Fruit fly (Drosophila melanogaster) whole organism, adult: Measurements from ENCODE around the gene CG16713.

ENCODE experiments used
- CG11617 ChIP-seq: fragments of 200-800 bp; sonication (Bioruptor generic); optimal IDR thresholded peaks from 2 replicates; lab custom pipeline; 2017; ENCODE audit warnings: mild to moderate bottlenecking, missing biosample characterization, missing genetic modification reagents, missing genetic modification characterization
- CG12768 ChIP-seq: fragments of 200-800 bp; sonication (Bioruptor generic); optimal IDR thresholded peaks from 2 replicates; lab custom pipeline; 2017; ENCODE audit warnings: missing biosample characterization, missing genetic modification characterization, mild to moderate bottlenecking, moderate library complexity, missing genetic modification reagents
- CG14711 ChIP-seq: fragments of 200-800 bp; sonication (Bioruptor generic); optimal IDR thresholded peaks from 2 replicates; lab custom pipeline; 2018; ENCODE audit warnings: missing biosample characterization, mild to moderate bottlenecking, missing genetic modification characterization, moderate library complexity
- CG1620 ChIP-seq: fragments of 200-800 bp; sonication (Bioruptor generic); optimal IDR thresholded peaks from 2 replicates; lab custom pipeline; 2016; ENCODE audit warnings: missing biosample characterization, missing genetic modification characterization
- CG33017 ChIP-seq: fragments of 200-800 bp; sonication (Bioruptor generic); optimal IDR thresholded peaks from 2 replicates; lab custom pipeline; 2018; ENCODE audit warnings: missing biosample characterization, mild to moderate bottlenecking, missing genetic modification characterization, moderate library complexity
- CG5204 ChIP-seq: fragments of 200-800 bp; sonication (Bioruptor generic); optimal IDR thresholded peaks from 2 replicates; lab custom pipeline; 2016; ENCODE audit warnings: missing biosample characterization, missing genetic modification characterization
- CG7045 ChIP-seq: fragments of 200-800 bp; sonication (Bioruptor generic); optimal IDR thresholded peaks from 2 replicates; lab custom pipeline; 2017; ENCODE audit warnings: missing biosample characterization, mild to moderate bottlenecking, missing genetic modification characterization
- CG7101 ChIP-seq: fragments of 200-800 bp; sonication (Bioruptor generic); optimal IDR thresholded peaks from 2 replicates; lab custom pipeline; 2018; ENCODE audit warnings: missing biosample characterization, mild to moderate bottlenecking, missing genetic modification characterization, moderate library complexity
- Clk ChIP-seq: fragments of 200-800 bp; sonication (Bioruptor generic); optimal IDR thresholded peaks from 2 replicates; lab custom pipeline; 2017; ENCODE audit warnings: missing biosample characterization, missing genetic modification characterization
- Crg-1 ChIP-seq: fragments of 200-800 bp; sonication (Bioruptor generic); optimal IDR thresholded peaks from 2 replicates; lab custom pipeline; 2016; ENCODE audit warnings: missing biosample characterization, missing genetic modification characterization
- Hr96 ChIP-seq: fragments of 200-800 bp; sonication (Bioruptor generic); optimal IDR thresholded peaks from 2 replicates; lab custom pipeline; 2016; ENCODE audit warnings: missing biosample characterization, missing genetic modification characterization
- Mnt ChIP-seq: fragments of 200-800 bp; sonication (Bioruptor generic); optimal IDR thresholded peaks from 2 replicates; lab custom pipeline; 2016; ENCODE audit warnings: missing biosample characterization, mild to moderate bottlenecking, missing genetic modification characterization
- bab1 ChIP-seq: fragments of 200-800 bp; sonication (Bioruptor generic); optimal IDR thresholded peaks from 3 replicates; lab custom pipeline; 2019; ENCODE audit warnings: missing biosample characterization, mild to moderate bottlenecking, missing genetic modification characterization, moderate library complexity
- cic ChIP-seq: fragments of 200-800 bp; sonication (Bioruptor generic); optimal IDR thresholded peaks from 2 replicates; lab custom pipeline; 2017; ENCODE audit warnings: missing biosample characterization, mild to moderate bottlenecking, missing genetic modification characterization, moderate library complexity
- cnc ChIP-seq, 2 experiments: fragments of >200 bp; optimal IDR thresholded peaks; 2 replicates each; lab custom pipeline; 2017
- kay ChIP-seq: fragments of 200-800 bp; sonication (Bioruptor generic); peaks from one replicate; lab custom pipeline; 2016; ENCODE audit warnings: missing biosample characterization, missing genetic modification characterization, borderline replicate concordance
- pad ChIP-seq: fragments of 200-800 bp; sonication (Bioruptor generic); optimal IDR thresholded peaks from 3 replicates; lab custom pipeline; 2017; ENCODE audit warnings: missing biosample characterization, missing genetic modification characterization, mild to moderate bottlenecking, moderate library complexity, missing genetic modification reagents
- tj ChIP-seq: fragments of 200-800 bp; sonication (Bioruptor generic); optimal IDR thresholded peaks from 3 replicates; lab custom pipeline; 2017; ENCODE audit warnings: missing biosample characterization, mild to moderate bottlenecking, missing genetic modification characterization, moderate library complexity
- toe ChIP-seq: fragments of 200-800 bp; sonication (Bioruptor generic); optimal IDR thresholded peaks from 2 replicates; lab custom pipeline; 2016; ENCODE audit warnings: missing biosample characterization, missing genetic modification characterization

The CG16713 gene

DNA sequence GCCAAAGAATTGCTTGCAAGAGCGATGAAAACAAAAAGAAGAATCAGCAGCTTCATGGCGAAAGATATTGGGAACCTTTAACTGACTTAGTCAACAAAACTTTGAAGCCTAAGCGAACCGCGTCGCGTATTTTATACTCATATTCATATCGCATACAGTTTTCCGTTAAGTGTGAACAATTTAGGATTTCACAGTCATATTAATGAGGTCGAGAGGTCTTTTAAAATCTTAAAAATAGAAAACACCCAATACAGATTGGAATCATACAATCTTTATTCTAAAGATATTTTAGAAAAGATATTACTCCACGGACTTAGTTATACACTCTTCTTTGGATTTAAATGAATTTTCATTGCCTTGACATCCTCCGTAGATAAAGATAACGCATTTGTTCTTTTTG is 1.4 kb downstream of the CG16713 start, which contains the start of gene Acp24A4:
Gene Acp24A4 (minus strand): TSS at position 101 of the 400 bp plus-strand sequence.
- no peak for TF ChIP-seq CG7045 (GFP tag; lab: Kevin White, UChicago)
- TF ChIP-seq CG7101 = no peak
- no peak for TF ChIP-seq CG33017 (tag; lab: Kevin White, UChicago)
- no peak for TF ChIP-seq cnc (optimal IDR thresholded peaks at IDR 0.05; lab: Kevin White, UChicago)
- TF ChIP-seq CG1620 (GFP tag; lab: Kevin White, UChicago) = no peak
- no peak for TF ChIP-seq CG11617 (GFP tag; lab: Kevin White, UChicago)

DNA sequence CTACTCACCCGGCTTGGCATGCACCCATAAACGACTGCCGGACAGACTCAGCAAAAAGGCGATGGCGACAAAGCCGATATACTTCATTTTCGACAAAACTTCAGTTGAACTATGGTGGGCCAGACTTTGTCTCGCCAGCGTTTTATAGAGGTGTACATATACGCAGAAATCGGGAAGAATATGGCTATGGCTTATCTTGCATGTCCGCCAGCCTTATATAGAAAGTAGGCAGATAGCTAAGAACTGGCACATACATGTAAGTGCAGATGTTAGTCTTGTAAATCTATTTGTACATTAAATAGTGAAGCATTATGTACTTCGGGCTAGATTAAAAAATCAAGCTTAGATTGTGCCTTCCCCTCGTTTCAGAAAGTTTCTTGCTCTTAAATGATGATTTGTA is 2.1 kb downstream of the CG16713 start, which contains the start of gene CG3513:
Gene CG3513 (minus strand): TSS at position 101 of the 400 bp plus-strand sequence.
- TF ChIP-seq cnc (optimal IDR thresholded peaks at IDR 0.05; lab: Kevin White, UChicago) (no peak), CG33017 (tag; lab: Kevin White, UChicago) (no peak), CG7101 (no peak), tj (GFP tag; lab: Kevin White, UChicago) (no peak), CG1620 (GFP tag; lab: Kevin White, UChicago) (no peak), CG7045 (GFP tag; lab: Kevin White, UChicago) (no peak), Hr96 (GFP tag; lab: Kevin White, UChicago) (no peak)

DNA sequence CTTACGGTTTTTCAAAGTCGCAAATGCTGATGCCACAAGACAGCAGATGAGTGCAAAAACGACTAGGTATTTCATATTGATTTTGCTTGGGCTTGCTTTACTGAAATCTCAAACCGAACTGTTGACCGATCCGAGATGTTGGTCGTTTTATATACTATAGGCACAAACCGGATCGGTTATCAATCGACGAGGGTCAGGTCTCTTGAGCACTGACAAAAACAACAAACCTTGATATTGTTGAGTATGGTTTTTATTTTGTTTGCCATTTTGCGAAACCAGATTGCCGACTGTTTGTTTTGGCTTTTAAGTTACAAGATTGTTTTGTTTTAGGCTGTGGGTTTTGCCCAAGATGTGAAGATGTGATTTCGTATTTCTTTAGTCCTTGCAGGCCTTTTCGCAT is 2.7 kb downstream of the CG16713 start, which contains the start of gene CG16704:
Gene CG16704 (minus strand): TSS at position 122 of the 400 bp plus-strand sequence.
- no peak for TF ChIP-seq CG1620 (GFP tag; lab: Kevin White, UChicago)
- no peak for TF ChIP-seq CG14711 (tag; lab: Kevin White, UChicago)
- TF ChIP-seq CG33017 (tag; lab: Kevin White, UChicago) = no peak
- no peak for TF ChIP-seq kay (GFP tag; lab: Kevin White, UChicago)
- TF ChIP-seq pad (GFP tag; lab: Kevin White, UChicago) = no peak
- no peak for TF ChIP-seq CG7045 (GFP tag; lab: Kevin White, UChicago)
- TF ChIP-seq Hr96 (GFP tag; lab: Kevin White, UChicago) = no peak
- no peak for TF ChIP-seq Crg-1
- no peak for TF ChIP-seq bab1 (GFP tag; lab: Kevin White, UChicago)
- TF ChIP-seq cic (GFP tag; lab: Kevin White, UChicago) = no peak
- TF ChIP-seq Mnt (GFP tag; lab: Kevin White, UChicago) = no peak
- TF ChIP-seq CG5204 (GFP tag; lab: Kevin White, UChicago) = no peak
- TF ChIP-seq CG11617 (GFP tag; lab: Kevin White, UChicago) = no peak
- no peak for TF ChIP-seq CG7101
- no peak for TF ChIP-seq Clk (GFP tag; lab: Kevin White, UChicago)
- TF ChIP-seq tj (GFP tag; lab: Kevin White, UChicago) = no peak
- TF ChIP-seq toe (GFP tag; lab: Kevin White, UChicago) = no peak
- no peak for TF ChIP-seq CG12768 (GFP tag; lab: Kevin White, UChicago)

DNA sequence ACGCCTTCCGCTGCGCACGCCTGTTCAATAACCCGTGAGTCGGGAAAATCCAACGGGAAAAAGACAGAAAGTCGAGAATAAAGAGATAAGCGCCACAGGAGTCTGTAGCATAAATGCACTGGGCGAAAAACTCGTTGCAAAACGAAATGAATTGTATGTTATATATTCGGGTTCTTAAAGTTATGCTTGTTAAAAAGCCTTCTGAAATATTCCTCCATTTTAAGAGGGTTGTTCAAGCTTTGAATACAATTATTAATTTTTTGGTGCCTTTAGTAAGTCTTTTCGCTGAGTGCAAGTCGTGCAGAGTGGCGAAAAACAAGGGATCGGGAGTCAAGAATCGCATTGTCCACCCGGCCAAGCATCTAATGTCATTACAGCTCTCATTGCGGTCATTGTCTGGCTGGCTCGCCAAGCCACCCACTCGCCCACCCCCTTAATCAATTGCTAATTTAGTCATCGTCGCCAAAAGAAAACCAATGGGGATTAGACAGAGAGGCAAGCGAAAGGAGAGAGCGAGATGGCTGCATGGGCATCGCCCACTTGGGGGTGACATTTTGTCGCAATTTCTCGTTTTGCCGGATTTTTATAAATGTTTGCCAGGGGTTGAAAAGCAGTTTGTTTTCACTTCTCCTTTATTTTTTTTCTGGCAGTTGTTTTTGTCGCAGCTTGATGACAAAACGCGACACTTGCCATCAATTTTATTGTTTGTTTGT is 9.9 kb downstream of the CG16713 start:
- no peak for TF ChIP-seq Hr96 (GFP tag; lab: Kevin White, UChicago)
- no peak for TF ChIP-seq bab1 (GFP tag; lab: Kevin White, UChicago)
- no peak for TF ChIP-seq CG7045 (GFP tag; lab: Kevin White, UChicago)
- no peak for TF ChIP-seq Crg-1
- TF ChIP-seq toe (GFP tag; lab: Kevin White, UChicago) = no peak
- TF ChIP-seq CG12768 (GFP tag; lab: Kevin White, UChicago) = no peak
- no peak for TF ChIP-seq tj (GFP tag; lab: Kevin White, UChicago)
- no peak for TF ChIP-seq CG11617 (GFP tag; lab: Kevin White, UChicago)
- TF ChIP-seq CG33017 (tag; lab: Kevin White, UChicago) = no peak
- no peak for TF ChIP-seq kay (GFP tag; lab: Kevin White, UChicago)
- no peak for TF ChIP-seq CG5204 (GFP tag; lab: Kevin White, UChicago)
- TF ChIP-seq Clk (GFP tag; lab: Kevin White, UChicago) = no peak
- TF ChIP-seq pad (GFP tag; lab: Kevin White, UChicago) = no peak
- no peak for TF ChIP-seq cnc (optimal IDR thresholded peaks at IDR 0.05; lab: Kevin White, UChicago)
- TF ChIP-seq CG7101 = no peak

DNA sequence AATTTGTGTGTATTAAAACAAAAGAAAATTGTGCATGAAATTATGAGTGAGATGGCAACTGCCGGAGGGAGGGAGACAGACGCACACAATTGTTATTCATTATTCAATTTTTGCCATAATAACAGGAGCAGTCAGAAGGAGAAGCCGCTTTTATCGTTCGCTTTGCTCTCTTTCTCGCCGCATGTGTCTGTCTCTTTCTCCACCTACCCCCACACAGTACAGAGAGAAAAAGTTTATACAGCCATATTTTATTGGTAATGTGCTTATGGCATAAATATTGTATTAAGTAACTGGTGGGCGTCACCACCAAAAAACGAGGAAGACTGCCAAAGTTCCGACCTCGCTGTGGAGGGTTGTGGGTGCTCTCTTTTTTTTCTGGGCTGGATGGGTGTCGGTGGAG is 12.7 kb downstream of the CG16713 start:
- no peak for TF ChIP-seq CG7045 (GFP tag; lab: Kevin White, UChicago)
- no peak for TF ChIP-seq cnc (optimal IDR thresholded peaks at IDR 0.05; lab: Kevin White, UChicago)
- no peak for TF ChIP-seq CG14711 (tag; lab: Kevin White, UChicago)
- no peak for TF ChIP-seq CG1620 (GFP tag; lab: Kevin White, UChicago)
- TF ChIP-seq toe (GFP tag; lab: Kevin White, UChicago) = no peak
- no peak for TF ChIP-seq bab1 (GFP tag; lab: Kevin White, UChicago)
- TF ChIP-seq CG33017 (tag; lab: Kevin White, UChicago) = no peak
- TF ChIP-seq CG11617 (GFP tag; lab: Kevin White, UChicago) = no peak

DNA sequence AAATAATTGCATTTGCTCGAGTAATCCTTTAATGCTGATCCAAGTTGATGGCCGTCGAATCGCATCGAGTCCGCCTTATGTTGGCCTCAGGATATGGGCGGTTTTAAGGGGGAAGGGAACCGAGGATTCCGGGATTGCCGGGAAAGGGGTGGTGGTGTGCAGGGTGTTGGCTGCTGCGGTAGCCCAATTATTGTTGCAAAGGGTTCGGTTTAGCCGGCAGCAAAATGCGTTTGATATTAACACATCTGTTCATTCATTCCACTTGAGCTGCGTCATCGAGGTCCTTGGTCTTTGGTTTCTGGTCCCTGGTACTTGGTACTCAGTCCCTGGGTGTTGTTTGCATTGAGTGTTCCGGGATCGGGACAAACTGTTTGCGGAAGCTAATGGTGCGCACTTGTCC is 13.9 kb downstream of the CG16713 start:
- TF ChIP-seq CG11617 (GFP tag; lab: Kevin White, UChicago) (no peak), toe (GFP tag; lab: Kevin White, UChicago) (no peak), CG14711 (tag; lab: Kevin White, UChicago) (no peak), pad (GFP tag; lab: Kevin White, UChicago) (no peak), bab1 (GFP tag; lab: Kevin White, UChicago) (no peak), cic (GFP tag; lab: Kevin White, UChicago) (no peak), Clk (GFP tag; lab: Kevin White, UChicago) (no peak), cnc (optimal IDR thresholded peaks at IDR 0.05; lab: Kevin White, UChicago) (no peak), CG7101 (no peak), Mnt (GFP tag; lab: Kevin White, UChicago) (no peak), CG33017 (tag; lab: Kevin White, UChicago) (no peak), CG5204 (GFP tag; lab: Kevin White, UChicago) (no peak), kay (GFP tag; lab: Kevin White, UChicago) (no peak), Crg-1 (no peak), CG7045 (GFP tag; lab: Kevin White, UChicago) (no peak), CG12768 (GFP tag; lab: Kevin White, UChicago) (no peak), tj (GFP tag; lab: Kevin White, UChicago) (no peak)
